Fruit fly (Drosophila melanogaster) whole organism, embryonic: ENCODE results near the gene Cpr23B.

Experiments
- Aef1 ChIP-seq: fragments of 200-800 bp; sonication (Bioruptor generic); IDR thresholded peaks from 3 replicates; pipeline ENCODE4 v1.3.6; 2022; ENCODE audit warnings: missing biosample characterization, missing genetic modification characterization
- Atf-2 ChIP-seq: fragments of 200-800 bp; sonication (Bioruptor generic); optimal IDR thresholded peaks from 2 replicates; lab custom pipeline; 2016; ENCODE audit warnings: missing biosample characterization, missing genetic modification characterization
- B-H2 ChIP-seq: fragments of 200-800 bp; sonication (Bioruptor generic); optimal IDR thresholded peaks from 2 replicates; lab custom pipeline; 2018; ENCODE audit warnings: missing biosample characterization, mild to moderate bottlenecking, missing genetic modification characterization
- CG10979 ChIP-seq: fragments of 200-800 bp; sonication (Bioruptor generic); optimal IDR thresholded peaks from 2 replicates; lab custom pipeline; 2018; ENCODE audit warnings: missing biosample characterization, mild to moderate bottlenecking, missing genetic modification characterization, moderate library complexity
- CG13287 ChIP-seq: fragments of 200-800 bp; sonication (Bioruptor generic); IDR thresholded peaks from 2 replicates; pipeline ENCODE4 v1.3.6; 2022; ENCODE audit warnings: missing biosample characterization, missing genetic modification characterization; ENCODE audit not compliant: partially characterized antibody
- CG14014 ChIP-seq: fragments of 200-800 bp; sonication (Bioruptor generic); IDR thresholded peaks from 2 replicates; pipeline ENCODE4 v1.3.6; 2022; ENCODE audit warnings: missing biosample characterization, missing genetic modification characterization
- CG14710 ChIP-seq: fragments of 200-800 bp; sonication (Bioruptor generic); optimal IDR thresholded peaks from 3 replicates; lab custom pipeline; 2019; ENCODE audit warnings: missing biosample characterization, mild to moderate bottlenecking, missing genetic modification characterization, moderate library complexity
- CG15269 ChIP-seq: fragments of 200-800 bp; sonication (Bioruptor generic); optimal IDR thresholded peaks from 2 replicates; lab custom pipeline; 2018; ENCODE audit warnings: missing biosample characterization, mild to moderate bottlenecking, missing genetic modification characterization, moderate library complexity
- CG16813 ChIP-seq: fragments of 200-800 bp; sonication (Bioruptor generic); IDR thresholded peaks from 3 replicates; pipeline ENCODE4 v1.3.6; 2022; ENCODE audit warnings: missing biosample characterization, missing genetic modification characterization; ENCODE audit not compliant: partially characterized antibody
- CG17568 ChIP-seq: fragments of 200-800 bp; sonication (Bioruptor generic); optimal IDR thresholded peaks from 2 replicates; lab custom pipeline; 2018; ENCODE audit warnings: missing biosample characterization, mild to moderate bottlenecking, missing genetic modification characterization, moderate library complexity
- CG30403 ChIP-seq: fragments of 200-800 bp; sonication (Bioruptor generic); optimal IDR thresholded peaks from 3 replicates; lab custom pipeline; 2016; ENCODE audit warnings: missing biosample characterization, missing genetic modification characterization
- CG32532 ChIP-seq: fragments of 200-800 bp; sonication (Bioruptor generic); IDR thresholded peaks from 2 replicates; pipeline ENCODE4 v1.3.6; 2022; ENCODE audit warnings: missing biosample characterization, missing genetic modification characterization
- CG3847 ChIP-seq: fragments of 200-800 bp; sonication (Bioruptor generic); IDR thresholded peaks from 2 replicates; pipeline ENCODE4 v1.3.6; 2022; ENCODE audit warnings: missing biosample characterization, missing genetic modification characterization
- CG3995 ChIP-seq: fragments of 200-800 bp; sonication (Bioruptor generic); optimal IDR thresholded peaks from 3 replicates; lab custom pipeline; 2016; ENCODE audit warnings: missing biosample characterization, missing genetic modification characterization
- CG4424 ChIP-seq: fragments of 200-800 bp; sonication (Bioruptor generic); optimal IDR thresholded peaks from 3 replicates; lab custom pipeline; 2016; ENCODE audit warnings: missing biosample characterization, missing genetic modification characterization
- CG4820 ChIP-seq: fragments of 200-800 bp; sonication (Bioruptor generic); optimal IDR thresholded peaks from 3 replicates; lab custom pipeline; 2016; ENCODE audit warnings: missing biosample characterization, missing genetic modification characterization
- CG7556 ChIP-seq: fragments of 200-800 bp; sonication (Bioruptor generic); optimal IDR thresholded peaks from 2 replicates; lab custom pipeline; 2017; ENCODE audit warnings: missing biosample characterization, mild to moderate bottlenecking, missing genetic modification characterization
- CG9932 ChIP-seq: fragments of 200-800 bp; sonication (Bioruptor generic); IDR thresholded peaks from 2 replicates; pipeline ENCODE4 v1.3.6; 2022; ENCODE audit warnings: missing biosample characterization, missing genetic modification characterization
- D ChIP-seq, 2 experiments: fragments of 200-800 bp in 1 of 2; fragments of >200 bp in 1 of 2; sonication (Bioruptor generic) in 1 of 2; optimal IDR thresholded peaks; 2 replicates in 1 of 2; 3 replicates in 1 of 2; lab custom pipeline; 2017; ENCODE audit warnings: mild to moderate bottlenecking in 1 of 2, missing biosample characterization in 1 of 2, missing genetic modification characterization in 1 of 2, missing genetic modification reagents in 1 of 2
- E2f2 ChIP-seq: fragments of 200-800 bp; sonication (Bioruptor generic); IDR thresholded peaks from 2 replicates; pipeline ENCODE4 v1.3.6; 2022; ENCODE audit warnings: missing biosample characterization, missing genetic modification characterization
- Gug ChIP-seq: fragments of 200-800 bp; sonication (Bioruptor generic); IDR thresholded peaks from 4 replicates; pipeline ENCODE4 v1.3.6; 2022; ENCODE audit warnings: missing biosample characterization, missing genetic modification characterization
- HLH3B ChIP-seq: fragments of 200-800 bp; sonication (Bioruptor generic); IDR thresholded peaks from 2 replicates; pipeline ENCODE4 v1.3.6; 2022; ENCODE audit warnings: missing biosample characterization, missing genetic modification characterization
- Hmr ChIP-seq: fragments of 200-800 bp; sonication (Bioruptor generic); optimal IDR thresholded peaks from 3 replicates; lab custom pipeline; 2017; ENCODE audit warnings: mild to moderate bottlenecking, missing biosample characterization, missing genetic modification reagents, missing genetic modification characterization
- Max ChIP-seq: fragments of 200-800 bp; sonication (Bioruptor generic); optimal IDR thresholded peaks from 2 replicates; lab custom pipeline; 2016; ENCODE audit warnings: missing biosample characterization, mild to moderate bottlenecking, missing genetic modification characterization
- NFAT ChIP-seq: fragments of 200-800 bp; sonication (Bioruptor generic); IDR thresholded peaks from 2 replicates; pipeline ENCODE4 v1.3.6; 2022; ENCODE audit warnings: missing biosample characterization, missing genetic modification characterization
- Rfx ChIP-seq: fragments of 200-800 bp; sonication (Bioruptor generic); IDR thresholded peaks from 2 replicates; pipeline ENCODE4 v1.3.6; 2022; ENCODE audit warnings: missing biosample characterization, missing genetic modification characterization
- Six4 ChIP-seq: fragments of 200-800 bp; sonication (Bioruptor generic); optimal IDR thresholded peaks from 2 replicates; lab custom pipeline; 2016; ENCODE audit warnings: missing biosample characterization, missing genetic modification characterization
- Sox102F ChIP-seq: fragments of 200-800 bp; sonication (Bioruptor generic); optimal IDR thresholded peaks from 2 replicates; lab custom pipeline; 2018; ENCODE audit warnings: missing biosample characterization, mild to moderate bottlenecking, missing genetic modification characterization, moderate library complexity
- al ChIP-seq: fragments of 200-800 bp; sonication (Bioruptor generic); IDR thresholded peaks from 2 replicates; pipeline ENCODE4 v1.3.6; 2022; ENCODE audit warnings: missing biosample characterization, missing genetic modification characterization
- amos ChIP-seq: fragments of 200-800 bp; sonication (Bioruptor generic); IDR thresholded peaks from 2 replicates; pipeline ENCODE4 v1.3.6; 2022; ENCODE audit warnings: missing biosample characterization, missing genetic modification characterization; ENCODE audit not compliant: partially characterized antibody
- caup ChIP-seq: fragments of 200-800 bp; sonication (Bioruptor generic); optimal IDR thresholded peaks from 3 replicates; lab custom pipeline; 2017; ENCODE audit warnings: missing biosample characterization, mild to moderate bottlenecking, missing genetic modification characterization, moderate library complexity; ENCODE audit not compliant: severe bottlenecking
- crc ChIP-seq: fragments of 200-800 bp; sonication (Bioruptor generic); optimal IDR thresholded peaks from 2 replicates; lab custom pipeline; 2016; ENCODE audit warnings: missing biosample characterization, missing genetic modification characterization
- dpn ChIP-seq, 2 experiments: fragments of 200-800 bp; sonication (Bioruptor generic); optimal IDR thresholded peaks; 3 replicates each; lab custom pipeline; 2016; ENCODE audit warnings: missing biosample characterization in 2 of 2, missing genetic modification characterization in 2 of 2
- dysf ChIP-seq: fragments of 200-800 bp; sonication (Bioruptor generic); IDR thresholded peaks from 3 replicates; pipeline ENCODE4 v1.3.6; 2022; ENCODE audit warnings: missing biosample characterization, missing genetic modification characterization
- exex ChIP-seq: fragments of 200-800 bp; sonication (Bioruptor generic); optimal IDR thresholded peaks from 4 replicates; lab custom pipeline; 2018; ENCODE audit warnings: missing biosample characterization, mild to moderate bottlenecking, missing genetic modification characterization, moderate library complexity
- grau ChIP-seq: fragments of 200-800 bp; optimal IDR thresholded peaks from 3 replicates; lab custom pipeline; 2019; ENCODE audit warnings: missing biosample characterization, mild to moderate bottlenecking, missing genetic modification characterization, moderate library complexity
- gt ChIP-seq: fragments of 200-800 bp; sonication (Bioruptor generic); IDR thresholded peaks from 2 replicates; pipeline ENCODE4 v1.3.6; 2022; ENCODE audit warnings: missing biosample characterization, missing genetic modification characterization
- h ChIP-seq: fragments of >200 bp; optimal IDR thresholded peaks from 2 replicates; lab custom pipeline; 2017
- hb ChIP-seq: fragments of 200-800 bp; sonication (Bioruptor generic); IDR thresholded peaks from 3 replicates; pipeline ENCODE4 v1.3.6; 2022; ENCODE audit warnings: missing biosample characterization, missing genetic modification characterization; ENCODE audit not compliant: partially characterized antibody
- kay ChIP-seq: fragments of 200-800 bp; sonication (Bioruptor generic); optimal IDR thresholded peaks from 2 replicates; lab custom pipeline; 2016; ENCODE audit warnings: missing biosample characterization, missing genetic modification characterization
- lab ChIP-seq: fragments of 200-800 bp; sonication (Bioruptor generic); optimal IDR thresholded peaks from 3 replicates; lab custom pipeline; 2017; ENCODE audit warnings: missing biosample characterization, missing genetic modification characterization, mild to moderate bottlenecking, moderate library complexity, missing genetic modification reagents
- mam ChIP-seq: fragments of 200-800 bp; sonication (Bioruptor generic); optimal IDR thresholded peaks from 3 replicates; lab custom pipeline; 2016; ENCODE audit warnings: missing biosample characterization, missing genetic modification characterization
- mld ChIP-seq: fragments of 200-800 bp; sonication (Bioruptor generic); IDR thresholded peaks from 3 replicates; pipeline ENCODE4 v1.3.6; 2022; ENCODE audit warnings: missing biosample characterization, missing genetic modification characterization; ENCODE audit not compliant: partially characterized antibody
- oc ChIP-seq: fragments of 200-800 bp; sonication (Bioruptor generic); optimal IDR thresholded peaks from 2 replicates; lab custom pipeline; 2018; ENCODE audit warnings: missing biosample characterization, mild to moderate bottlenecking, missing genetic modification characterization, moderate library complexity
- pum ChIP-seq: fragments of 200-800 bp; sonication (Bioruptor generic); optimal IDR thresholded peaks from 2 replicates; lab custom pipeline; 2016; ENCODE audit warnings: missing biosample characterization, missing genetic modification characterization
- sima ChIP-seq: fragments of 200-800 bp; sonication (Bioruptor generic); optimal IDR thresholded peaks from 2 replicates; lab custom pipeline; 2016; ENCODE audit warnings: missing biosample characterization, missing genetic modification characterization
- tio ChIP-seq: fragments of 200-800 bp; sonication (Bioruptor generic); optimal IDR thresholded peaks from 2 replicates; lab custom pipeline; 2017; ENCODE audit warnings: missing biosample characterization, missing genetic modification characterization, inconsistent platforms
- unpg ChIP-seq: fragments of 200-800 bp; sonication (Bioruptor generic); optimal IDR thresholded peaks from 3 replicates; lab custom pipeline; 2018; ENCODE audit warnings: missing biosample characterization, mild to moderate bottlenecking, missing genetic modification characterization, moderate library complexity

The Cpr23B gene

DNA sequence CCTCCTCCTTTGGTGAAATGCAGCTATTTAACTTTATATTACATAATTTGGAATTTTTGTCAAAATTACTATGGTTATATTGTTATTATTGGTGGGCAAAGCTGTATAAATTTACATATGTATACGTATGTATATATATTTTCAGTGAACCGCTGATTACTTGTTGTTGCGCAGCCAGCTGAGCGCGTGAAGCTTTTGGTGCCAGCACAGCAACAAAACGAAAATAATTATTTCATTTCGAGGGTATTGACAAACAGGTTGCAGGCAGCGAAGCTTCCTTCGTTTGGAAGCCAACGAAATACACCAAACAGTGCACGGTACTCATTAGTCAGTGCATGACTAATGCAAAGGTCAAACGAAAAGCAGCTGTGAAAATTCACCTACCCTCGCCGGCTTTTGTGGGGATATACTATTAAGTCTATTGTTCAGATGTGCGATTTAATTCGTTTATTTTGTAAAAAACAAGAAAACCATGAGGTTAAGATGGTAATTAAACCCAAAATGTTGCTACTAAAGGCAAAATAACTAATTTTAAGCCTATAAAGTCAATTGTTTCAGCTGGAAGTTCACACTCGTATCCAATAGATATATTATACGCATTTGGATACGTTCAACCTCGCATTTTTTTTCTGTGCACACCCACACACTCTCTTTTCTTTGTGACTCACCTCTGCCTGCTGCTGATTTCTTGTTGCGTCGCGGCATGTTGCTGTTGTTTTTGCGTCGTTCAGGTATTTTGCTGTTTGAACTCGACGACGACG, 34.9 kb downstream of the Cpr23B start (continued):
- peak; percentile 30 for TF ChIP-seq caup (GFP tag; lab: Kevin White, UChicago)
- TF ChIP-seq amos (GFP tag; lab: Robert Waterston, UW) = no peak
- TF ChIP-seq crc (GFP tag; lab: Kevin White, UChicago) = peak; percentile 22
- peak; percentile 41 for TF ChIP-seq CG15269 (tag; lab: Kevin White, UChicago)
- TF ChIP-seq exex = no peak
- TF ChIP-seq tio (GFP tag; lab: Kevin White, UChicago) = no peak
- TF ChIP-seq E2f2 (GFP tag; lab: Robert Waterston, UW) = peak; percentile 10; the same call in 1 of the 2 replicates
- 0 out of 3 replicates have a peak, but pooled peaks have one; percentile 40 for TF ChIP-seq dysf (GFP tag; lab: Robert Waterston, UW)
- no peak for TF ChIP-seq h (lab: Kevin White, UChicago)
- peak; percentile 38 for TF ChIP-seq Sox102F
- TF ChIP-seq CG30403 (GFP tag; lab: Kevin White, UChicago) = peak; percentile 33
- TF ChIP-seq gt (GFP tag; lab: Robert Waterston, UW) = no peak
- TF ChIP-seq Six4 = peak; percentile 5
- TF ChIP-seq hb (GFP tag; lab: Robert Waterston, UW) = no peak
- TF ChIP-seq Rfx = peak; percentile 58
- peak; percentile 2 for TF ChIP-seq CG4820 (GFP tag; lab: Kevin White, UChicago)
- no peak for TF ChIP-seq NFAT
- no peak for TF ChIP-seq CG17568 (GFP tag; lab: Kevin White, UChicago)
- TF ChIP-seq dpn (GFP tag; optimal IDR thresholded peaks at IDR 0.05; lab: Kevin White, UChicago) = peak in 1 of 2 experiments; percentile 31
- peak; percentile 12 for TF ChIP-seq pum (GFP tag; lab: Kevin White, UChicago)
- TF ChIP-seq D (optimal IDR thresholded peaks at IDR 0.05; lab: Kevin White, UChicago) = no peak
- peak; percentile 45 for TF ChIP-seq D (GFP tag; optimal IDR thresholded peaks at IDR 0.05; lab: Kevin White, UChicago)
- peak; percentile 31 for TF ChIP-seq CG10979 (tag; lab: Kevin White, UChicago)
- peak; percentile 27; the same call in 1 of the 2 replicates for TF ChIP-seq CG3847 (GFP tag; lab: Robert Waterston, UW)
- TF ChIP-seq B-H2 (GFP tag; lab: Kevin White, UChicago) = no peak
- TF ChIP-seq HLH3B (GFP tag; lab: Robert Waterston, UW) = 0 out of 2 replicates have a peak, but pooled peaks have one; percentile 34
- 0 out of 2 replicates have a peak, but pooled peaks have one; percentile 24 for TF ChIP-seq CG9932 (GFP tag; lab: Robert Waterston, UW)
- TF ChIP-seq CG3995 (GFP tag; lab: Kevin White, UChicago) = no peak
- TF ChIP-seq kay (GFP tag; lab: Kevin White, UChicago) = peak; percentile 78
- peak; percentile 12 for TF ChIP-seq grau (tag; lab: Kevin White, UChicago)
- TF ChIP-seq CG16813 (GFP tag; lab: Robert Waterston, UW) = no peak
- peak; percentile 14 for TF ChIP-seq CG4424
- TF ChIP-seq Max (GFP tag; lab: Kevin White, UChicago) = no peak
- peak; percentile 20 for TF ChIP-seq CG7556 (GFP tag; lab: Kevin White, UChicago)
- peak; percentile 9; the same call in 1 of the 4 replicates for TF ChIP-seq Gug
- TF ChIP-seq Atf-2 = no peak
- TF ChIP-seq oc (tag; lab: Kevin White, UChicago) = no peak
- TF ChIP-seq Hmr = peak; percentile 35
- no peak for TF ChIP-seq CG13287
- TF ChIP-seq unpg = no peak
- TF ChIP-seq al (GFP tag; lab: Robert Waterston, UW) = peak; percentile 33; the same call in 1 of the 2 replicates
- peak; percentile 46 for TF ChIP-seq lab (GFP tag; lab: Kevin White, UChicago)
- TF ChIP-seq mam = peak; percentile 50
- no peak for TF ChIP-seq CG14014
- peak; percentile 49 for TF ChIP-seq CG32532 (GFP tag; lab: Robert Waterston, UW)
- TF ChIP-seq Aef1 (GFP tag; lab: Robert Waterston, UW) = no peak
- TF ChIP-seq sima = no peak
- TF ChIP-seq mld (GFP tag; lab: Robert Waterston, UW) = no peak
- TF ChIP-seq CG14710 = no peak
